Worm (Caenorhabditis elegans): ENCODE data around the gene mcu-1.

Gene mcu-1

ce11 chrIV:5983191-5983590 lies 44.2 kb upstream of the mcu-1 start:
- TF ChIP-seq tlp-1 (tag; optimal IDR thresholded peaks at IDR 0.05) (no peak), alr-1 (tag; optimal IDR thresholded peaks at IDR 0.05; ENCODE audit: borderline replicate concordance) (peak; percentile 67), nhr-28 (tag; optimal IDR thresholded peaks at IDR 0.05) (no peak), F16B12.6 (tag; optimal IDR thresholded peaks at IDR 0.05) (no peak), nhr-47 (tag; optimal IDR thresholded peaks at IDR 0.05) (no peak), ceh-88 (GFP tag; IDR thresholded peaks at IDR 0.05) (no peak), mdl-1 (tag; optimal IDR thresholded peaks at IDR 0.05) (no peak)

- TF ChIP-seq ceh-90 (tag; optimal IDR thresholded peaks at IDR 0.05), result no peak
- TF ChIP-seq alr-1 (tag; optimal IDR thresholded peaks at IDR 0.05; ENCODE audit: borderline replicate concordance), result peak; percentile 92
These were observed 40.8 kb upstream of the mcu-1 start for ce11 chrIV:5979818-5980217.

ce11 chrIV:5977276-5977675 lies 38.2 kb upstream of the mcu-1 start:
- TF ChIP-seq nhr-71 (tag; optimal IDR thresholded peaks at IDR 0.05) (peak; percentile 6), ceh-82 (tag; optimal IDR thresholded peaks at IDR 0.05) (peak in 1 of 3 experiments; percentile 10), lin-14 (GFP tag; optimal IDR thresholded peaks at IDR 0.05) (peak; percentile 81), unc-62 (GFP tag; optimal IDR thresholded peaks at IDR 0.05) (no peak), ceh-90 (tag; optimal IDR thresholded peaks at IDR 0.05) (no peak), tbx-2 (tag; optimal IDR thresholded peaks at IDR 0.05) (peak; percentile 26)

- TF ChIP-seq lin-14 (GFP tag; optimal IDR thresholded peaks at IDR 0.05) (peak; percentile 59), nhr-84 (tag; optimal IDR thresholded peaks at IDR 0.05) (no peak), nhr-76 (tag; optimal IDR thresholded peaks at IDR 0.05) (no peak), skn-1 (tag; optimal IDR thresholded peaks at IDR 0.05) (no peak), isw-1 (GFP tag; IDR thresholded peaks at IDR 0.05) (no peak)
These were observed 36.2 kb upstream of the mcu-1 start, which contains the start of gene unc-44 for ce11 chrIV:5975202-5975601. Gene unc-44 (plus strand): TSS chrIV:5975557.

- no peak for TF ChIP-seq zip-4 (GFP tag; optimal IDR thresholded peaks at IDR 0.05)
- TF ChIP-seq unc-130 (tag; optimal IDR thresholded peaks at IDR 0.05), result no peak
- peak; percentile 33 for TF ChIP-seq aly-2 (tag; optimal IDR thresholded peaks at IDR 0.05)
- no peak for TF ChIP-seq unc-30 (tag; optimal IDR thresholded peaks at IDR 0.05)
- no peak for TF ChIP-seq sox-4 (tag; optimal IDR thresholded peaks at IDR 0.05)
- TF ChIP-seq mef-2 (tag; optimal IDR thresholded peaks at IDR 0.05), result peak; percentile 8
- TF ChIP-seq ceh-82 (tag; optimal IDR thresholded peaks at IDR 0.05), result peak in 1 of 3 experiments; percentile 61
- peak; percentile 89 for TF ChIP-seq lin-14 (GFP tag; optimal IDR thresholded peaks at IDR 0.05)
- TF ChIP-seq blmp-1 (tag; optimal IDR thresholded peaks at IDR 0.05), result no peak
- no peak for TF ChIP-seq nhr-84 (tag; optimal IDR thresholded peaks at IDR 0.05)
- no peak for TF ChIP-seq unc-62 (GFP tag; optimal IDR thresholded peaks at IDR 0.05)
- peak; percentile 8 for TF ChIP-seq skn-1 (tag; optimal IDR thresholded peaks at IDR 0.05)
- no peak for TF ChIP-seq hlh-4 (tag; optimal IDR thresholded peaks at IDR 0.05)
- peak; percentile 42 for TF ChIP-seq ceh-8 (GFP tag; optimal IDR thresholded peaks at IDR 0.05)
- no peak for TF ChIP-seq elt-3 (tag; optimal IDR thresholded peaks at IDR 0.05)
- TF ChIP-seq nhr-28 (tag; optimal IDR thresholded peaks at IDR 0.05), result no peak
- TF ChIP-seq swsn-7 (tag; optimal IDR thresholded peaks at IDR 0.05), result peak; percentile 62
- TF ChIP-seq mep-1 (tag; optimal IDR thresholded peaks at IDR 0.05), result peak; percentile 13
- TF ChIP-seq Y116A8C.19 (tag; optimal IDR thresholded peaks at IDR 0.05; ENCODE audit: borderline replicate concordance), result no peak
- peak; percentile 36 for TF ChIP-seq irx-1 (tag; optimal IDR thresholded peaks at IDR 0.05)
- peak; percentile 83 for TF ChIP-seq fkh-10 (GFP tag; optimal IDR thresholded peaks at IDR 0.05)
- TF ChIP-seq isw-1 (GFP tag; IDR thresholded peaks at IDR 0.05), result peak; percentile 58
- TF ChIP-seq egl-27 (tag; optimal IDR thresholded peaks at IDR 0.05), result no peak
- TF ChIP-seq ceh-90 (tag; optimal IDR thresholded peaks at IDR 0.05), result no peak
- peak; percentile 40 to 47 for TF ChIP-seq efl-1 (optimal IDR thresholded peaks at IDR 0.05)
- TF ChIP-seq efl-1 (GFP tag; optimal IDR thresholded peaks at IDR 0.05 in 1 of 2), result peak; percentile 30 to 85
- no peak for TF ChIP-seq hpl-2 (GFP tag; optimal IDR thresholded peaks at IDR 0.05)
- TF ChIP-seq tbx-2 (tag; optimal IDR thresholded peaks at IDR 0.05), result peak; percentile 64
- TF ChIP-seq nhr-77 (tag; optimal IDR thresholded peaks at IDR 0.05), result no peak
- TF ChIP-seq ztf-11 (tag; optimal IDR thresholded peaks at IDR 0.05), result peak in 1 of 2 experiments; percentile 28
- TF ChIP-seq pax-3 (tag; optimal IDR thresholded peaks at IDR 0.05), result no peak
- no peak for TF ChIP-seq sptf-1 (tag; optimal IDR thresholded peaks at IDR 0.05)
- TF ChIP-seq vab-15 (tag; optimal IDR thresholded peaks at IDR 0.05), result no peak
- no peak for TF ChIP-seq ama-1 (optimal IDR thresholded peaks at IDR 0.05)
- peak; percentile 94 for TF ChIP-seq pag-3 (tag; optimal IDR thresholded peaks at IDR 0.05; ENCODE audit: borderline replicate concordance, insufficient read depth)
- TF ChIP-seq nhr-85 (tag), result no peak
These were observed 35.0 kb upstream of the mcu-1 start for ce11 chrIV:5973947-5974495.
